Fruit fly (Drosophila melanogaster): ENCODE data around the gene SA2.

Gene SA2

dm6 chr3L:1442906-1443305 is 5.2 kb upstream of the SA2 start (continued):
- peak; percentile 43 for TF ChIP-seq org-1 (GFP tag; optimal IDR thresholded peaks at IDR 0.05)
- no peak for TF ChIP-seq ato (GFP tag; IDR thresholded peaks at IDR 0.05; ENCODE audit: partially characterized antibody)
- TF ChIP-seq CG12104 (GFP tag; optimal IDR thresholded peaks at IDR 0.05) = peak; percentile 65
- no peak for TF ChIP-seq wdn (GFP tag; IDR thresholded peaks at IDR 0.05)
- no peak for TF ChIP-seq bowl (GFP tag; IDR thresholded peaks at IDR 0.05)
- TF ChIP-seq Antp (GFP tag; optimal IDR thresholded peaks at IDR 0.05) = peak; percentile 76
- no peak for TF ChIP-seq pfk (GFP tag; optimal IDR thresholded peaks at IDR 0.05)
- peak; percentile 68 for TF ChIP-seq CG11723 (GFP tag; optimal IDR thresholded peaks at IDR 0.05)
- TF ChIP-seq CG15601 (tag; optimal IDR thresholded peaks at IDR 0.05) = peak; percentile 95
- peak; percentile 20 for TF ChIP-seq Myb (GFP tag; optimal IDR thresholded peaks at IDR 0.05)
- no peak for TF ChIP-seq exex (tag; optimal IDR thresholded peaks at IDR 0.05)
- peak; percentile 55 for TF ChIP-seq odd (GFP tag; optimal IDR thresholded peaks at IDR 0.05)
- TF ChIP-seq CG14050 (GFP tag; IDR thresholded peaks at IDR 0.05) = peak; percentile 53; the same call in 2 of the 3 replicates
- no peak for TF ChIP-seq CG16779 (GFP tag; IDR thresholded peaks at IDR 0.05)
- peak; percentile 82 for TF ChIP-seq Hr3 (GFP tag; optimal IDR thresholded peaks at IDR 0.05)
- TF ChIP-seq CG7556 (GFP tag; optimal IDR thresholded peaks at IDR 0.05) = peak; percentile 76
- peak in 1 of 2 experiments; percentile 70 for TF ChIP-seq Hr78 (GFP tag; optimal IDR thresholded peaks at IDR 0.05)
- TF ChIP-seq CoRest (tag; optimal IDR thresholded peaks at IDR 0.05) = peak; percentile 90
- peak; percentile 55 for TF ChIP-seq fd102C (GFP tag; optimal IDR thresholded peaks at IDR 0.05)
- TF ChIP-seq CG5953 (GFP tag; IDR thresholded peaks at IDR 0.05) = 0 out of 2 replicates have a peak, but pooled peaks have one; percentile 43
- TF ChIP-seq CG12942 (GFP tag; optimal IDR thresholded peaks at IDR 0.05) = peak; percentile 77
- peak; percentile 88 for TF ChIP-seq zen (tag; optimal IDR thresholded peaks at IDR 0.05)
- TF ChIP-seq Hmr (GFP tag; optimal IDR thresholded peaks at IDR 0.05) = no peak
- peak; percentile 54; the same call in 1 of the 2 replicates for TF ChIP-seq seq (GFP tag; IDR thresholded peaks at IDR 0.05)
- TF ChIP-seq psq (GFP tag; optimal IDR thresholded peaks at IDR 0.05) = peak; percentile 82
- peak; percentile 79 for TF ChIP-seq cato (GFP tag; optimal IDR thresholded peaks at IDR 0.05; ENCODE audit: borderline replicate concordance)
- TF ChIP-seq H2.0 (GFP tag; IDR thresholded peaks at IDR 0.05) = peak; percentile 82
- TF ChIP-seq CG32772 (GFP tag; IDR thresholded peaks at IDR 0.05) = peak; percentile 90
- TF ChIP-seq gfzf (GFP tag; optimal IDR thresholded peaks at IDR 0.05) = no peak
- peak; percentile 90 for TF ChIP-seq CG34422 (GFP tag; IDR thresholded peaks at IDR 0.05)
- peak; percentile 95 for TF ChIP-seq CG2202 (tag; optimal IDR thresholded peaks at IDR 0.05)
- no peak for TF ChIP-seq CG4282 (GFP tag; optimal IDR thresholded peaks at IDR 0.05)
- TF ChIP-seq onecut (GFP tag; IDR thresholded peaks at IDR 0.05) = peak; percentile 82
- TF ChIP-seq CG33557 (GFP tag; optimal IDR thresholded peaks at IDR 0.05) = peak; percentile 97
- peak; percentile 95 for TF ChIP-seq CG10959 (GFP tag; IDR thresholded peaks at IDR 0.05)
- TF ChIP-seq kah (GFP tag; optimal IDR thresholded peaks at IDR 0.05) = peak; percentile 31
- peak; percentile 78 for TF ChIP-seq ewg (GFP tag; optimal IDR thresholded peaks at IDR 0.05)
- TF ChIP-seq sisA (GFP tag; IDR thresholded peaks at IDR 0.05) = peak; percentile 84
- TF ChIP-seq CG10209 (GFP tag; optimal IDR thresholded peaks at IDR 0.05) = peak; percentile 79
- TF ChIP-seq corto (GFP tag; optimal IDR thresholded peaks at IDR 0.05) = peak; percentile 95
- TF ChIP-seq CG1024 (GFP tag; IDR thresholded peaks at IDR 0.05) = peak; percentile 87
- TF ChIP-seq eve (GFP tag; optimal IDR thresholded peaks at IDR 0.05) = peak in 1 of 2 experiments; percentile 88
- peak in 1 of 2 experiments; percentile 82 for TF ChIP-seq Pdp1 (GFP tag; optimal IDR thresholded peaks at IDR 0.05)
- 0 out of 2 replicates have a peak, but pooled peaks have one; percentile 7 for TF ChIP-seq Bgb (GFP tag; IDR thresholded peaks at IDR 0.05; ENCODE audit: partially characterized antibody)
- TF ChIP-seq abd-A (tag; optimal IDR thresholded peaks at IDR 0.05) = peak; percentile 50
- peak; percentile 84 for TF ChIP-seq CG7372 (GFP tag; IDR thresholded peaks at IDR 0.05)
- peak; percentile 83 for TF ChIP-seq D19B (GFP tag; optimal IDR thresholded peaks at IDR 0.05)
- peak; percentile 74; the same call in 2 of the 3 replicates for TF ChIP-seq ase (GFP tag; IDR thresholded peaks at IDR 0.05)
- TF ChIP-seq unpg (GFP tag; optimal IDR thresholded peaks at IDR 0.05) = peak; percentile 84
- no peak for TF ChIP-seq CG13287 (GFP tag; IDR thresholded peaks at IDR 0.05; ENCODE audit: partially characterized antibody)
